Worm (Caenorhabditis elegans) whole organism, early embryonic: ENCODE results near the gene npr-6.

Experiments used
- B0310.2 ChIP-seq: sonication (generic microtip); optimal IDR thresholded peaks from 2 replicates; lab custom pipeline; 2016; ENCODE audit warnings: mild to moderate bottlenecking, missing genetic modification characterization, missing compliant biosample characterization
- F13C5.2 ChIP-seq: sonication (generic microtip); optimal IDR thresholded peaks from 2 replicates; lab custom pipeline; 2017; ENCODE audit warnings: mild to moderate bottlenecking, missing genetic modification characterization, inconsistent platforms, missing compliant biosample characterization
- aly-1 ChIP-seq: sonication (generic microtip); optimal IDR thresholded peaks from 2 replicates; lab custom pipeline; 2016; ENCODE audit warnings: missing genetic modification characterization, missing compliant biosample characterization
- ama-1 ChIP-seq: fragments of 150-350 bp; optimal IDR thresholded peaks from 2 replicates; lab custom pipeline; 2014
- ceh-13 ChIP-seq: fragments of 200-800 bp; sonication (Bioruptor generic); optimal IDR thresholded peaks from 2 replicates; lab custom pipeline; 2018; ENCODE audit warnings: mild to moderate bottlenecking, missing genetic modification characterization, missing compliant biosample characterization
- ceh-36 ChIP-seq: sonication (generic microtip); optimal IDR thresholded peaks from 2 replicates; lab custom pipeline; 2016; ENCODE audit warnings: missing genetic modification characterization, inconsistent platforms, missing compliant biosample characterization
- ets-7 ChIP-seq: sonication (generic microtip); optimal IDR thresholded peaks from 2 replicates; lab custom pipeline; 2016; ENCODE audit warnings: missing genotype, missing genetic modification characterization, missing compliant biosample characterization
- flt-1 ChIP-seq: fragments of 200-800 bp; sonication (Bioruptor generic); IDR thresholded peaks from 2 replicates; pipeline ENCODE4 v1.3.6; 2022; ENCODE audit warnings: missing genetic modification characterization, missing compliant biosample characterization
- hmbx-1 ChIP-seq: sonication (generic microtip); optimal IDR thresholded peaks from 2 replicates; lab custom pipeline; 2016; ENCODE audit warnings: mild to moderate bottlenecking, missing genetic modification characterization, missing compliant biosample characterization
- hmg-4 ChIP-seq: fragments of 200-800 bp; sonication (Bioruptor generic); optimal IDR thresholded peaks from 2 replicates; lab custom pipeline; 2018; ENCODE audit warnings: mild to moderate bottlenecking, missing genetic modification characterization, missing compliant biosample characterization
- hnd-1 ChIP-seq: sonication (generic microtip); optimal IDR thresholded peaks from 2 replicates; lab custom pipeline; 2016; ENCODE audit warnings: missing genetic modification characterization, missing compliant biosample characterization
- pes-1 ChIP-seq: fragments of 200-800 bp; sonication (Bioruptor generic); IDR thresholded peaks from 2 replicates; pipeline ENCODE4 v1.3.6; 2022; ENCODE audit warnings: missing genetic modification reagents, missing genetic modification characterization, missing compliant biosample characterization
- scrt-1 ChIP-seq: fragments of 200-800 bp; sonication (Bioruptor generic); IDR thresholded peaks from 2 replicates; pipeline ENCODE4 v1.3.6; 2022; ENCODE audit warnings: missing genetic modification characterization, missing compliant biosample characterization
- sea-1 ChIP-seq: fragments of 200-800 bp; sonication (Bioruptor generic); conservative IDR thresholded peaks from 2 replicates; pipeline ENCODE4 v1.3.6; 2022; ENCODE audit warnings: missing genetic modification characterization, missing compliant biosample characterization
- tbx-11 ChIP-seq: fragments of 200-800 bp; sonication (Bioruptor generic); IDR thresholded peaks from 2 replicates; pipeline ENCODE4 v1.3.6; 2022; ENCODE audit warnings: missing genetic modification characterization, missing compliant biosample characterization
- tbx-37 ChIP-seq: fragments of 200-800 bp; sonication (Bioruptor generic); conservative IDR thresholded peaks from 2 replicates; pipeline ENCODE4 v1.3.6; 2022; ENCODE audit warnings: missing genetic modification reagents, missing genetic modification characterization, missing compliant biosample characterization
- tra-4 ChIP-seq: sonication (generic microtip); optimal IDR thresholded peaks from 2 replicates; lab custom pipeline; 2017; ENCODE audit warnings: missing genetic modification characterization, missing compliant biosample characterization

The npr-6 gene

ce11 chrX:10317565-10317964, 32.0 kb upstream of the npr-6 start, which contains the start of gene R07E3.6:
Gene R07E3.6 (plus strand): TSS chrX:10317722.
- TF ChIP-seq sea-1 (GFP tag; lab: Robert Waterston, UW) (no peak), tbx-11 (no peak)

- no peak for TF ChIP-seq ceh-13 (GFP tag; lab: Kevin White, UChicago)
- no peak for TF ChIP-seq ets-7 (tag; lab: Kevin White, UChicago)
- TF ChIP-seq aly-1 = no peak
- TF ChIP-seq flt-1 = no peak
- TF ChIP-seq tbx-11 = no peak
Measured at ce11 chrX:10315905-10316304, 30.4 kb upstream of the npr-6 start, which contains the start of gene F41E7.9. Gene F41E7.9 (minus strand): TSS chrX:10316005.

ce11 chrX:10310366-10310765, 24.8 kb upstream of the npr-6 start, which contains the start of gene F41E7.6:
Gene F41E7.6 (minus strand): TSS chrX:10310466.
- no peak for TF ChIP-seq ceh-13 (GFP tag; lab: Kevin White, UChicago)
- TF ChIP-seq hnd-1 (tag; lab: Kevin White, UChicago) = no peak
- no peak for TF ChIP-seq aly-1
- TF ChIP-seq ceh-36 (tag; lab: Kevin White, UChicago) = no peak
- TF ChIP-seq flt-1 = no peak
- no peak for TF ChIP-seq tbx-11
- no peak for TF ChIP-seq ama-1 (lab: Kevin White, UChicago)
- TF ChIP-seq hmbx-1 (tag; lab: Kevin White, UChicago) = no peak

- no peak for TF ChIP-seq hmbx-1 (tag; lab: Kevin White, UChicago)
- TF ChIP-seq sea-1 (GFP tag; lab: Robert Waterston, UW) = no peak
- TF ChIP-seq pes-1 = no peak
- TF ChIP-seq F13C5.2 = no peak
- TF ChIP-seq tbx-11 = no peak
- TF ChIP-seq ceh-13 (GFP tag; lab: Kevin White, UChicago) = no peak
- TF ChIP-seq hmg-4 (GFP tag; lab: Kevin White, UChicago) = no peak
- no peak for TF ChIP-seq flt-1
- no peak for TF ChIP-seq ets-7 (tag; lab: Kevin White, UChicago)
- no peak for TF ChIP-seq ama-1 (lab: Kevin White, UChicago)
- no peak for TF ChIP-seq hnd-1 (tag; lab: Kevin White, UChicago)
Measured at ce11 chrX:10307495-10307894, 22.0 kb upstream of the npr-6 start, which contains the start of gene F41E7.7. Gene F41E7.7 (plus strand): TSS chrX:10307795.

- TF ChIP-seq ceh-36 (tag; lab: Kevin White, UChicago) (no peak), scrt-1 (no peak), tbx-37 (GFP tag; lab: Robert Waterston, UW) (no peak), hnd-1 (tag; lab: Kevin White, UChicago) (no peak)
Measured at ce11 chrX:10306923-10307322, 21.4 kb upstream of the npr-6 start.

ce11 chrX:10306289-10306688, 20.8 kb upstream of the npr-6 start, which contains the start of gene cnc-8:
Gene cnc-8 (plus strand): TSS chrX:10306595.
- TF ChIP-seq hmbx-1 (tag; lab: Kevin White, UChicago) (no peak), tra-4 (tag; lab: Kevin White, UChicago) (no peak), ceh-13 (GFP tag; lab: Kevin White, UChicago) (no peak), hmg-4 (GFP tag; lab: Kevin White, UChicago) (no peak)

DNA sequence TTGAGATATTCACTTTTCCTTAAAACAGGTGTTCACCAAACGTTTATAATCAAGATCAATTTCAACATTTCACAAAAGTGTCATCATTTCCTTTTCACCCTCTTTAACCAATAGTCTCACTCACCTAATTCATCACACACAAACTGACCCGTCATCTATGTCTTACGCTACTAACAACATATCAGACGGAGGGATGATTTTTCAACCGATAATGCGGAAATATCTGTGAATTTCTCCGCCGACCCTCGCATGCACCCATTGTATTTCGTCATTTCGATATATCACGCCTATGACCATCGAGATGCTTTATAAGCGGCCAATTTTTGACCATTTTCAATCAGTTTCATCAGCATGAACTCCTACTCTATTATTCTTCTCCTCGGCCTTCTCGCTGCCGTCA, 18.6 kb upstream of the npr-6 start, which contains the start of gene fipr-21:
TSS of gene fipr-21 (plus strand) at position 352 of the 400 bp plus-strand sequence.
- TF ChIP-seq aly-1 = no peak

DNA sequence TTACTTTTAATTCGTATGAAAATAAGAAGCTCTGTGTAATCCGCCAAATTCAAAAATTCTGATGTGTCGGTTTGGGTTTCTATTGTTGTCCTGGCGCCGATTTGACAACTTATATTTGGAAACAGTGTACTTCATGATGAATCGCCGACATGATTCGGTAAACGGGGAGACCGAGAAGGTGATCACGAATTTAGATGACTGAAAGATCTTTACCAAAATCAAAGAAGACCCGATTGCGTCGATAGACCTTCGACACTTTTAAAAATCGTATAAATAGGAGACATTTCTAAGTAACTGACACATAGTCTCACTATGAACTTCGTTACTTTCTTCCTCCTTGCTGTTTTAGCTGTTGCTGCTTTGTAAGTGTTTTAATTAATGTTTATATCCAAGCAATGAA, 16.9 kb upstream of the npr-6 start, which contains the start of gene fip-5:
TSS of gene fip-5 (plus strand) at position 312 of the 400 bp plus-strand sequence.
- TF ChIP-seq tra-4 (tag; lab: Kevin White, UChicago) (no peak), hmg-4 (GFP tag; lab: Kevin White, UChicago) (no peak), hmbx-1 (tag; lab: Kevin White, UChicago) (no peak), ceh-36 (tag; lab: Kevin White, UChicago) (no peak), sea-1 (GFP tag; lab: Robert Waterston, UW) (no peak), B0310.2 (tag; lab: Kevin White, UChicago) (no peak), ets-7 (tag; lab: Kevin White, UChicago) (no peak), flt-1 (no peak), scrt-1 (no peak), ama-1 (lab: Kevin White, UChicago) (no peak), F13C5.2 (no peak), aly-1 (no peak), tbx-11 (no peak), ceh-13 (GFP tag; lab: Kevin White, UChicago) (no peak)

- TF ChIP-seq F13C5.2 (no peak), hmbx-1 (tag; lab: Kevin White, UChicago) (no peak), aly-1 (no peak)
Measured at ce11 chrX:10301920-10302319, 16.4 kb upstream of the npr-6 start.

DNA sequence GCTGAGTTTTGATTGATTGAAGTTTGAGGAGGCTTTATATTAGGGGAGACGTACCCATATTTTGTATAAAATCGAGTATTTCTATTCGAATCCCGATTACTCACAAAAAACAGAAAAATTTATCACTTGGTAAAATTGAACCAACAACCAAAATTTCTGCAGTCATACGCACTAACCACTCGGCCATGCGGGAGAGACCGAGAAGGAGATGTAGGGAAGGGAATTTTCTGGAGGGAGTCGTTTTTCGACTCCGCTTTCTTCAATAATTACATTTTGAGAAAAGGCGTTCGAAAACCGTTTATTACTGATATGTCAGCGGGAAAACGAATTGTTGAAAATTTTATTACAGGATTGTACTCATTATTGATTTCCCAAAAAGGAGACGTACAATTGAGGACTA, 13.4 kb upstream of the npr-6 start:
- 0 out of 2 replicates have a peak, but pooled peaks have one; percentile 5 for TF ChIP-seq flt-1
- peak; percentile 61; the same call in 1 of the 2 replicates for TF ChIP-seq pes-1
